Worm (Caenorhabditis elegans): ENCODE results near the gene str-114.
"Not testable (repeated sequence)": the region's sequence is repeated elsewhere in the genome, so short reads cannot be mapped to it uniquely, and the experiment has no call there.

The str-114 gene

DNA sequence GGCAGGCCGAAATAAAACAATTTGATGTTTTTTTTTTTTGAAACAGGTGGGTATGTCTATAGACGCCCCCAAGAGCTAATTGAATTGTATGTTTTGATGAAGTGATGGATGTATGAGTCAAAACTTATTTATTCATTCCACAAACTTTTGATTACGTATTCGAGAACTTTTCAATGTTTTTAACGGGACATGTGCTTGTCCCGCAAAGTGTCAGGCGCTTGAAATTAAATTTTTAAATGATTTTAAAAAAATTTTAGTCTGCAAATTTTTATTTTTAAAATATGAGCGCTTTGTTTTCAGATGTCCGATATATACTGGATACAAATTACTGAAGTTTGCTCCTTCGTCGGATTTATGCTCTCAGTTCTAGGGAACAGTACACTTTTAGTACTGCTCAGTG lies at the start of gene str-114:
Gene str-114, plus strand, starts transcription at position 301 of the 400 bp plus-strand sequence.
- no peak for TF ChIP-seq ztf-29 (GFP tag; IDR thresholded peaks at IDR 0.05)
- TF ChIP-seq med-1 (GFP tag; optimal IDR thresholded peaks at IDR 0.05; ENCODE audit: insufficient read depth) = no peak
- no peak for TF ChIP-seq ztf-23 (GFP tag; IDR thresholded peaks at IDR 0.05)
- no peak for TF ChIP-seq tab-1 (GFP tag; IDR thresholded peaks at IDR 0.05)
- no peak for TF ChIP-seq klf-2 (GFP tag; conservative IDR thresholded peaks at IDR 0.05)
- no peak for TF ChIP-seq ref-1 (GFP tag; conservative IDR thresholded peaks at IDR 0.05)
- no peak for TF ChIP-seq T22C8.4 (GFP tag; IDR thresholded peaks at IDR 0.05)

DNA sequence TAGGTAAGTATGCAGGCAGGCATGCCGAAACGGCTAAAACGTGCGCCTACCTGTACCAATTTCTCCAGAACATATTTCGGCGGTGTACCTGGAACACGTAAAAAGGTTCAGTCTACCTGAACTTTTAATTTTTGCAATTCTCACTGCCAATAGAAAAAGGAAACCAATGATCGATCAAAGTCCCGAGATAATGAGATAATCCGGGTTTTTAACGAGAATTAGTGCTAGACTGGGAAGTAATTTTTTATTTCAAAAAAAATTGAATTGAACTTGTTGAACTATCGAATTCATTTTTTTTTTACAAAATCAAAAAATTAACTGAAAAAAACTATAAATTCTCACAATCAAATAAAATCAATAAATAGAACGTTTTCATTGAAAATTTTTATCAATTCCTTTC lies 49.0 kb upstream of the str-114 start, which contains the start of gene T22F3.7:
Gene T22F3.7, minus strand, starts transcription at position 101 of the 400 bp plus-strand sequence.
- no peak for TF ChIP-seq flt-1 (GFP tag; IDR thresholded peaks at IDR 0.05)
- no peak for TF ChIP-seq cog-1 (tag; optimal IDR thresholded peaks at IDR 0.05)
- no peak for TF ChIP-seq ref-1 (GFP tag; conservative IDR thresholded peaks at IDR 0.05)
- no peak for TF ChIP-seq ztf-23 (GFP tag; IDR thresholded peaks at IDR 0.05)
- no peak for TF ChIP-seq klf-2 (GFP tag; conservative IDR thresholded peaks at IDR 0.05)
- TF ChIP-seq tab-1 (GFP tag; IDR thresholded peaks at IDR 0.05) = no peak
- no peak for TF ChIP-seq med-1 (GFP tag; optimal IDR thresholded peaks at IDR 0.05; ENCODE audit: insufficient read depth)
- TF ChIP-seq T22C8.4 (GFP tag; IDR thresholded peaks at IDR 0.05) = no peak
- TF ChIP-seq ztf-29 (GFP tag; IDR thresholded peaks at IDR 0.05) = no peak

DNA sequence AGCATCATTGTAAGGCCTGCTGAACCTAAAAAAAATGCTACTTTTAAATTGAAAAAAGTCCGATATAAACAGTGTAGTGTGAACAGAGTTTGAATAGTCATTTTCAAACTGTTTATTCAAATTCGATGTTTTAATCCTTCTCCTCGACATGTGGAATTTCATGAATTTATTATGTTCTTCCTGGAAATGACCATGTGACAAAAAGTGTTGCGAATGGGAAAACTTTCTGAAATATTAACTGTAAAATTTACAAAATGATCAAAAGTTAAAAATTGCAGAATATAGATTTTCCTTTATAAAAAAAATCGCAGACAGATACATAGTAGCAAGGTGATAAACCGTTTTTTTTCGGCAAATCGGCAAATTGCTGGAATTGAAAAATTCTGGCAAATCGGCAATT lies 44.2 kb upstream of the str-114 start, which contains the start of gene T22F3.8:
Gene T22F3.8, minus strand, starts transcription at position 101 of the 400 bp plus-strand sequence.
- TF ChIP-seq med-1 (GFP tag; optimal IDR thresholded peaks at IDR 0.05; ENCODE audit: insufficient read depth) (no peak), tab-1 (GFP tag; IDR thresholded peaks at IDR 0.05) (no peak), T22C8.4 (GFP tag; IDR thresholded peaks at IDR 0.05) (no peak), cog-1 (tag; optimal IDR thresholded peaks at IDR 0.05) (no peak), ztf-23 (GFP tag; IDR thresholded peaks at IDR 0.05) (no peak), ref-1 (GFP tag; conservative IDR thresholded peaks at IDR 0.05) (no peak), klf-2 (GFP tag; conservative IDR thresholded peaks at IDR 0.05) (no peak), flt-1 (GFP tag; IDR thresholded peaks at IDR 0.05) (no peak), ztf-29 (GFP tag; IDR thresholded peaks at IDR 0.05) (no peak)

DNA sequence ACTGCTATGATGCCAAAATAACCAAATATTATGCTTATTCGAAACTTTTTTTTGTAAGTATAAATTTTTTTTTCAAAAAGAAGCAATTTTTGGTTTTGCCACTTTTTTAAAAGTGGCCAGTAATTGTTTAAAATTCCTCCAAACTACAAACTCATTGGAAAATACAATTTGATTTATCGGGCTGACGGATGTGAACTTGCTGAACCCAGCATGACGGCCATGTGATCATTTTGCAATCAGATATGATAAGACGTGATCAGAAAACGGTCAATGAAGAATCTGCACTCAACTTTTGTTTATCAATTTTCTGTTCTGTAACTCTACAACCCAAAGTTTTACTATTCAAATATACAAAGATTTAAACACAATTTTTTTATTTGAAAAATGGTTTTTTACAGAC lies 43.2 kb upstream of the str-114 start:
- no peak for TF ChIP-seq klf-2 (GFP tag; conservative IDR thresholded peaks at IDR 0.05)

DNA sequence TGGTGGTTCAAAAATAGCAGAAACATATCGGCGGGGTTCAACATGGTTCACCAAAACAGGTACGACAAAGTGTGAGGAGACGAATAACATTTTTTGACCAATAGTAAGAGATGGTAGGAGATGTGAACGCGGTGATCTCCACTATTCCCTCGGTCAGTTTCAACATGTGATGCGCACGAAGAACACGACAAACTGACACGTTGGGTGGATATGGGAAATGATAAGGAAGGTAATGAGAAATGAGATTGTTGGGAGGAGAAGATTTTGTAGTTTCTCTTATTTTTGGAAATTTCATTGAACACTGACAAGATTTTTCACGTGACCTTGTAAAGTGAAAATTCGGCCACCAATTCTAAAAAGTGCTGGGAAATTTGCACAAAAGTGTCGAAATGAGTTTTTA lies 38.9 kb upstream of the str-114 start:
- TF ChIP-seq ztf-29 (GFP tag; IDR thresholded peaks at IDR 0.05) (no peak), ref-1 (GFP tag; conservative IDR thresholded peaks at IDR 0.05) (no peak), tab-1 (GFP tag; IDR thresholded peaks at IDR 0.05) (no peak), med-1 (GFP tag; optimal IDR thresholded peaks at IDR 0.05; ENCODE audit: insufficient read depth) (no peak), cog-1 (tag; optimal IDR thresholded peaks at IDR 0.05) (no peak), flt-1 (GFP tag; IDR thresholded peaks at IDR 0.05) (no peak), ztf-23 (GFP tag; IDR thresholded peaks at IDR 0.05) (no peak), T22C8.4 (GFP tag; IDR thresholded peaks at IDR 0.05) (no peak), klf-2 (GFP tag; conservative IDR thresholded peaks at IDR 0.05) (no peak)

DNA sequence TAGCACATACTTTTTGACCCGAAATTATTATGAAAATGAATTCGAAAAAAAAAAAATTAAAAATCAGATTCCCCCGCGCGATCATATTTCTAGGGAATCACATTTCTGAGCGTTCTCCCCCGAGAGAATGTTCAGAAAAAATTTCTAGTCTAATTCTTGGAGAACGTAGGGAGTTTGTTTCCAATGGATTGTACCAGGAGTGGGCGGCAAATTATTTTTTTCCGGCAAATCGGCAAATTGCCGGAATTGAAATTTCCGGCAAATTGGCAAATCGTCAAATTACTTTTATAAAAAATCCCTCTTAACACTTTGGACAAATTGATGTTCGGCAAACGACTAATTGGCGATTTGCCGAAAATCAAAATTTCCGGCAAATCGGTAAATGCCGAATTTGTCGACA lies 37.9 kb upstream of the str-114 start, which contains the start of gene T22F3.10:
Gene T22F3.10, minus strand, starts transcription at position 101 of the 400 bp plus-strand sequence.
- TF ChIP-seq ztf-23 (GFP tag; IDR thresholded peaks at IDR 0.05) (no peak), klf-2 (GFP tag; conservative IDR thresholded peaks at IDR 0.05) (no peak), T22C8.4 (GFP tag; IDR thresholded peaks at IDR 0.05) (no peak), cog-1 (tag; optimal IDR thresholded peaks at IDR 0.05) (no peak), flt-1 (GFP tag; IDR thresholded peaks at IDR 0.05) (no peak), ztf-29 (GFP tag; IDR thresholded peaks at IDR 0.05) (no peak), med-1 (GFP tag; optimal IDR thresholded peaks at IDR 0.05; ENCODE audit: insufficient read depth) (no peak), ref-1 (GFP tag; conservative IDR thresholded peaks at IDR 0.05) (no peak), tab-1 (GFP tag; IDR thresholded peaks at IDR 0.05) (no peak)

DNA sequence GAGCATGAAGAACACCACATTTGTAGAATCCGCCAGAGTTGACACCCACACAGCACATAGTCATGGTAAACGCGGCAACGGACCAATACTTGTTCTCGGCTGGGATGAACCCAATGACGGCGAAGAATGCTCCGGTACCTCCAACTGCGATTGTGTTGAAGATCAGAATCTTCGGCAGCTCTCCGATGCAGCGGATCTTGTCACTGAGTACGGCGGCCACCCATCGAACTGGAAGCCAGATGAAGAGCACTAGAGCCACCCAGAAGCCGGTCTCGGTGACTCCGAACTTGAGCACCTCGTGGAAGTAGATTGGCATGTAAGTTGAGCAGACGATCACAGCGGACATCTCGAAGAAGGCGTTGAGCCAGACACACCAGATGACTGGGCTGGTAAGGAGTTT lies 36.5 kb upstream of the str-114 start:
- no peak for TF ChIP-seq ztf-23 (GFP tag; IDR thresholded peaks at IDR 0.05)
- TF ChIP-seq med-1 (GFP tag; optimal IDR thresholded peaks at IDR 0.05; ENCODE audit: insufficient read depth) = no peak
- TF ChIP-seq T22C8.4 (GFP tag; IDR thresholded peaks at IDR 0.05) = no peak
- no peak for TF ChIP-seq flt-1 (GFP tag; IDR thresholded peaks at IDR 0.05)
- no peak for TF ChIP-seq cog-1 (tag; optimal IDR thresholded peaks at IDR 0.05)
- TF ChIP-seq klf-2 (GFP tag; conservative IDR thresholded peaks at IDR 0.05) = no peak

DNA sequence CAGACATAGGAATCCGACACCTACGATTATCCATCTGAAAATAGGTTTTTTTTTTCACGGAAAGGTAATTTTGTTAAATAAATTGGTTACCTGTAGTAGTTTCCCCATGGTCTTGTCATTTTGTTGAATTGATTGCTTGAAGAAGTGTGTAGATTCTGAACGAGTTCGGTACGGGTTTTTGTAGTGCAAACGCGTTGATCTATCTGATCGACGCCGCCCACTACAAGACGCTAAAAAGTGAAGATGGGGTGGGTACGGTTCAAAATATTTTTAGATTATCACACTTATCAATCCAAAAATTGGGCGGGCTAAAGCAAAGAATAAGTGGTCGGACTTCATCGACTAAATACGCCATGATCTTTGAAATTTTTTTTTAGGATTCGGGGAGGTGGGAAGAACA lies 35.2 kb upstream of the str-114 start, which contains the start of gene T22F3.11:
Gene T22F3.11, minus strand, starts transcription at position 157 of the 400 bp plus-strand sequence.
- TF ChIP-seq T22C8.4 (GFP tag; IDR thresholded peaks at IDR 0.05) (no peak), tab-1 (GFP tag; IDR thresholded peaks at IDR 0.05) (no peak), med-1 (GFP tag; optimal IDR thresholded peaks at IDR 0.05; ENCODE audit: insufficient read depth) (no peak), klf-2 (GFP tag; conservative IDR thresholded peaks at IDR 0.05) (no peak), ztf-23 (GFP tag; IDR thresholded peaks at IDR 0.05) (no peak), ztf-29 (GFP tag; IDR thresholded peaks at IDR 0.05) (no peak), cog-1 (tag; optimal IDR thresholded peaks at IDR 0.05) (no peak), ref-1 (GFP tag; conservative IDR thresholded peaks at IDR 0.05) (no peak), flt-1 (GFP tag; IDR thresholded peaks at IDR 0.05) (no peak)

DNA sequence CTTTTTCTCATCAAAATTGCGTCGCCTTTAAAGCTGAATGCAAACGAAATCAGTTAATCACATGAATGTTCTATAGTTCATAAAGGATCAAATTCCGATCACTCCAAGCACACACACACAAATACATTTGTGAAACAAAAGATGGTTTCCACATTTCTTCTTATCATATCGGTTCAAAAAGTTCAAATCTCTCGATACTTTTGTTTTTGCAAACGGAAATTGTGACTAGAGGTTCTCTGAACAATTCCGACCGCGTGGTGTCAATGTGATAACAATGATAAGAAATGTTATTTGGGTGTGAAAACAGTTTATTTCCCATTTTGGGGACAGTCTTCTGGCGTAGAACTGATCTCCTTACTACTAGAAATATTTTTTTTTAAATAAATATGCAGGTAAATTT lies 32.7 kb upstream of the str-114 start:
- TF ChIP-seq med-1 (GFP tag; optimal IDR thresholded peaks at IDR 0.05; ENCODE audit: insufficient read depth) (no peak), ref-1 (GFP tag; conservative IDR thresholded peaks at IDR 0.05) (no peak), ztf-29 (GFP tag; IDR thresholded peaks at IDR 0.05) (no peak), tab-1 (GFP tag; IDR thresholded peaks at IDR 0.05) (no peak), ztf-23 (GFP tag; IDR thresholded peaks at IDR 0.05) (no peak), flt-1 (GFP tag; IDR thresholded peaks at IDR 0.05) (no peak)

DNA sequence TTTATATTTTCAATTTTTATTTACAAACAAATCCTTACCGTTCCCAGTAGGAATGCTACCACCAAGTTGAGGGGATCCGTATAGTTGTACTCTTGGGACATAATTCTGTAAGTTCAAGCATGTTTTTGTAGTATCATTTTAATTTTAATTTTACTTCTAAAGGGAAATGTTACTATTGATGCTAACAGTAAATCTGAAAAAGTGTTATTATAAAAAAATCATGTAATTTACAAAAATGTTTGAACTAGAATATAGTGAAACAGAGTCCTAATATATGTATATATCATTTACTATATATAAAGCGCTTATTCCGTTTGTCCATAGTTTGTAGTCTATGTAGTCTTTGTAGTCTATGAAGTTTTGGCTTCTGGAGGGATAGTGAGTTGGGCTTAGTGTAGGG lies 29.0 kb upstream of the str-114 start, which contains the start of gene srx-93:
Gene srx-93, minus strand, starts transcription at position 101 of the 400 bp plus-strand sequence.
- not testable (repeated sequence) for TF ChIP-seq klf-2 (GFP tag; conservative IDR thresholded peaks at IDR 0.05); cog-1 (tag; optimal IDR thresholded peaks at IDR 0.05); ref-1 (GFP tag; conservative IDR thresholded peaks at IDR 0.05)
